Worm (Caenorhabditis elegans) whole organism, L2 larva: ENCODE measurements around the gene B0416.5.

Experiments used
- ZK546.5 ChIP-seq: sonication (generic microtip); optimal IDR thresholded peaks from 2 replicates; lab custom pipeline; 2017; ENCODE audit warnings: missing biosample characterization, missing genetic modification characterization
- aly-2 ChIP-seq: fragments of 150-350 bp; optimal IDR thresholded peaks from 2 replicates; lab custom pipeline; 2014; ENCODE audit warnings: missing biosample characterization, missing genetic modification characterization
- ama-1 ChIP-seq: fragments of 150-350 bp; optimal IDR thresholded peaks from 2 replicates; lab custom pipeline; 2018; ENCODE audit warnings: inconsistent platforms
- crh-2 ChIP-seq: sonication (generic microtip); optimal IDR thresholded peaks from 2 replicates; lab custom pipeline; 2017; ENCODE audit warnings: missing biosample characterization, missing genetic modification characterization
- fos-1 ChIP-seq: fragments of 150-350 bp; optimal IDR thresholded peaks from 2 replicates; lab custom pipeline; 2014; ENCODE audit warnings: missing biosample characterization, missing genetic modification characterization
- lin-13 ChIP-seq: fragments of 150-350 bp; optimal IDR thresholded peaks from 2 replicates; lab custom pipeline; 2014; ENCODE audit warnings: missing biosample characterization, missing genetic modification reagents, missing genetic modification characterization
- nhr-11 ChIP-seq: fragments of 150-350 bp; optimal IDR thresholded peaks from 2 replicates; lab custom pipeline; 2014; ENCODE audit warnings: missing biosample characterization, missing genetic modification characterization
- nhr-237 ChIP-seq: fragments of 150-350 bp; optimal IDR thresholded peaks from 2 replicates; lab custom pipeline; 2014; ENCODE audit warnings: missing biosample characterization, missing genetic modification characterization
- skn-1 ChIP-seq: sonication (generic microtip); optimal IDR thresholded peaks from 2 replicates; lab custom pipeline; 2017; ENCODE audit warnings: missing biosample characterization, missing genetic modification characterization
- snpc-4 ChIP-seq: fragments of 150-350 bp; optimal IDR thresholded peaks from 2 replicates; lab custom pipeline; 2014; ENCODE audit warnings: missing biosample characterization, missing genetic modification characterization
- unc-62 ChIP-seq: fragments of 150-350 bp; optimal IDR thresholded peaks from 2 replicates; lab custom pipeline; 2014; ENCODE audit warnings: missing biosample characterization, missing genetic modification reagents, missing genetic modification characterization

DNA sequence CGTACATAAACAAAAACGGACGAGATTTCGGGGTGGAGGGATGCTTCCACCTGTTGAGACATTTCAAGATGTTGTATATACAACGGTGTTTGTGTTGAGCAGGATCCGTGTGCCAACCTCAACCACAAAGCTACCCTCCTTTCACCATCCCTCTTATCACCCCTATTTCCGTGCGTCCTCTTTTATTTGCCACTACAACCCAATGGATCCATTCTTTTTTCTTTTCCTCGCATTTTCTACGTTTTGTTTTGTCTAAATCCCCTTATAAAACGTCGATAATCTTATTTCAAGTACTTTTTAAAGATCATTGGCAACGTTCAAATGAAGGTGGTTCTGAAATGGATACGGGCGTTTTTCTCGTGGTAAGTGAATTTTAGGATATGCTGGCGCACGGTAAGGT is 27.4 kb downstream of the B0416.5 start, which contains the start of gene gpa-12:
- no peak for TF ChIP-seq ZK546.5 (tag; lab: Kevin White, UChicago)
- no peak for TF ChIP-seq skn-1 (tag; lab: Kevin White, UChicago)
- no peak for TF ChIP-seq ama-1 (lab: Kevin White, UChicago)
- no peak for TF ChIP-seq nhr-237
- TF ChIP-seq lin-13 (GFP tag; lab: Kevin White, UChicago) = no peak
- TF ChIP-seq fos-1 (tag; lab: Kevin White, UChicago) = no peak
- no peak for TF ChIP-seq aly-2 (tag; lab: Kevin White, UChicago)
- TF ChIP-seq nhr-11 (tag; lab: Kevin White, UChicago) = no peak
- TF ChIP-seq unc-62 = no peak
- no peak for TF ChIP-seq snpc-4 (tag; lab: Kevin White, UChicago)
- no peak for TF ChIP-seq crh-2 (tag; lab: Kevin White, UChicago)
